Worm (Caenorhabditis elegans) whole organism, L4 larva: ENCODE measurements around the gene ZK546.19.

Source experiments
- dve-1 ChIP-seq: sonication (generic microtip); optimal IDR thresholded peaks from 2 replicates; lab custom pipeline; 2017; ENCODE audit warnings: antibody characterized with exemption, mild to moderate bottlenecking, missing genetic modification characterization, missing compliant biosample characterization; ENCODE audit not compliant: insufficient read depth
- mep-1 ChIP-seq: fragments of 150-350 bp; sonication (generic microtip); optimal IDR thresholded peaks from 3 replicates; lab custom pipeline; 2014; ENCODE audit warnings: missing biosample characterization, missing genetic modification characterization

- TF ChIP-seq dve-1 (tag; lab: Kevin White, UChicago) (no peak), mep-1 (tag; lab: Kevin White, UChicago) (no peak)
Measured at ce11 chrII:4943849-4944248, 2.3 kb downstream of the ZK546.19 start, which contains the start of gene mdt-4.
